Fruit fly (Drosophila melanogaster) Kc167 (cell line): ENCODE data around the gene CG6664.

ENCODE experiments used
- insv ChIP-seq: fragments of >200 bp; optimal IDR thresholded peaks from 3 replicates; lab custom pipeline; 2018; ENCODE audit warnings: missing external identifiers
- psq ChIP-seq: fragments of >200 bp; optimal IDR thresholded peaks from 2 replicates; lab custom pipeline; 2017; ENCODE audit warnings: missing external identifiers

- TF ChIP-seq psq (lab: Kevin White, UChicago) (no peak), insv (lab: Kevin White, UChicago) (no peak)
These were observed 29.6 kb downstream of the CG6664 start for dm6 chr3L:16986062-16987013.
